Worm (Caenorhabditis elegans) whole organism, L4 larva: ENCODE results near the gene ubc-19.
A peak's percentile ranks its signal among the peaks of the same experiment; 100 is the strongest.

Source experiments
- F26F4.8 ChIP-seq: fragments of 200-800 bp; sonication (Bioruptor generic); conservative IDR thresholded peaks from 2 replicates; pipeline ENCODE4 v1.3.6; 2022; ENCODE audit warnings: missing genetic modification characterization, missing compliant biosample characterization
- F37D6.2 ChIP-seq: sonication (generic microtip); optimal IDR thresholded peaks from 2 replicates; lab custom pipeline; 2016; ENCODE audit warnings: mild to moderate bottlenecking, missing genetic modification characterization, missing compliant biosample characterization
- T20F7.1 ChIP-seq: fragments of 200-800 bp; sonication (Bioruptor generic); optimal IDR thresholded peaks from 2 replicates; lab custom pipeline; 2018; ENCODE audit warnings: mild to moderate bottlenecking, missing genetic modification characterization, missing compliant biosample characterization
- Y105C5A.15 ChIP-seq: fragments of 200-800 bp; sonication (Bioruptor generic); IDR thresholded peaks from 2 replicates; pipeline ENCODE4 v1.3.6; 2022; ENCODE audit warnings: missing genetic modification characterization, missing compliant biosample characterization
- Y48G9A.11 ChIP-seq: fragments of 200-800 bp; sonication (Bioruptor generic); IDR thresholded peaks from 2 replicates; pipeline ENCODE4 v1.3.6; 2022; ENCODE audit warnings: missing genetic modification reagents, missing genetic modification characterization, missing compliant biosample characterization
- Y75B8A.6 ChIP-seq: fragments of 200-800 bp; sonication (Bioruptor generic); IDR thresholded peaks from 2 replicates; pipeline ENCODE4 v1.3.6; 2022; ENCODE audit warnings: missing genetic modification reagents, missing genetic modification characterization, missing compliant biosample characterization
- aha-1 ChIP-seq: fragments of 150-350 bp; peaks from one replicate; lab custom pipeline; 2014; ENCODE audit warnings: missing biosample characterization, missing genetic modification characterization
- aly-2 ChIP-seq: sonication (generic microtip); optimal IDR thresholded peaks from 2 replicates; lab custom pipeline; 2018; ENCODE audit warnings: missing biosample characterization, missing genetic modification characterization
- arid-1 ChIP-seq: fragments of 200-800 bp; sonication (Bioruptor generic); conservative IDR thresholded peaks from 2 replicates; pipeline ENCODE4 v1.3.6; 2022; ENCODE audit warnings: missing genetic modification reagents, missing genetic modification characterization, missing compliant biosample characterization
- attf-4 ChIP-seq: sonication (generic microtip); optimal IDR thresholded peaks from 3 replicates; lab custom pipeline; 2017; ENCODE audit warnings: missing biosample characterization, missing genetic modification characterization
- cey-2 ChIP-seq: sonication (generic microtip); optimal IDR thresholded peaks from 3 replicates; lab custom pipeline; 2017; ENCODE audit warnings: missing genetic modification characterization, mild to moderate bottlenecking, missing compliant biosample characterization, antibody characterized with exemption, borderline replicate concordance; ENCODE audit not compliant: insufficient read depth
- ctbp-1 ChIP-seq: fragments of 200-800 bp; sonication (Bioruptor generic); IDR thresholded peaks from 2 replicates; pipeline ENCODE4 v1.3.6; 2022; ENCODE audit warnings: missing genetic modification reagents, missing genetic modification characterization, missing compliant biosample characterization
- daf-8 ChIP-seq: fragments of 200-800 bp; sonication (Bioruptor generic); IDR thresholded peaks from 2 replicates; pipeline ENCODE4 v1.3.6; 2022; ENCODE audit warnings: missing genetic modification characterization, missing compliant biosample characterization
- dmd-9 ChIP-seq: fragments of 200-800 bp; sonication (Bioruptor generic); IDR thresholded peaks from 2 replicates; pipeline ENCODE4 v1.3.6; 2022; ENCODE audit warnings: missing genetic modification reagents, missing genetic modification characterization, missing compliant biosample characterization
- dpl-1 ChIP-seq: fragments of 150-350 bp; optimal IDR thresholded peaks from 2 replicates; lab custom pipeline; 2014; ENCODE audit warnings: missing biosample characterization, missing genetic modification reagents, missing genetic modification characterization
- duxl-1 ChIP-seq: sonication (generic microtip); optimal IDR thresholded peaks from 2 replicates; lab custom pipeline; 2016; ENCODE audit warnings: mild to moderate bottlenecking, missing genetic modification characterization, moderate library complexity, missing compliant biosample characterization; ENCODE audit not compliant: poor library complexity
- dve-1 ChIP-seq: sonication (generic microtip); optimal IDR thresholded peaks from 2 replicates; lab custom pipeline; 2017; ENCODE audit warnings: antibody characterized with exemption, mild to moderate bottlenecking, missing genetic modification characterization, missing compliant biosample characterization; ENCODE audit not compliant: insufficient read depth
- egl-27 ChIP-seq: sonication (generic microtip); optimal IDR thresholded peaks from 3 replicates; lab custom pipeline; 2017; ENCODE audit warnings: missing biosample characterization, missing genetic modification reagents, missing genetic modification characterization
- fkh-10 ChIP-seq: fragments of 150-350 bp; optimal IDR thresholded peaks from 2 replicates; lab custom pipeline; 2014; ENCODE audit warnings: missing biosample characterization, missing genetic modification reagents, missing genetic modification characterization
- fos-1 ChIP-seq: fragments of 150-350 bp; optimal IDR thresholded peaks from 2 replicates; lab custom pipeline; 2014; ENCODE audit warnings: missing biosample characterization, missing genetic modification characterization
- hlh-30 ChIP-seq: sonication (generic microtip); optimal IDR thresholded peaks from 2 replicates; lab custom pipeline; 2017; ENCODE audit warnings: antibody characterized with exemption, mild to moderate bottlenecking, missing genetic modification characterization, missing compliant biosample characterization; ENCODE audit not compliant: insufficient read depth
- lin-38 ChIP-seq: fragments of 200-800 bp; sonication (Bioruptor generic); IDR thresholded peaks from 2 replicates; pipeline ENCODE4 v1.3.6; 2022; ENCODE audit warnings: missing genetic modification reagents, missing genetic modification characterization, missing compliant biosample characterization
- mdt-29 ChIP-seq: fragments of 200-800 bp; sonication (Bioruptor generic); IDR thresholded peaks from 2 replicates; pipeline ENCODE4 v1.3.6; 2022; ENCODE audit warnings: missing genetic modification reagents, missing genetic modification characterization, missing compliant biosample characterization
- mxl-3 ChIP-seq: fragments of 200-800 bp; sonication (Bioruptor generic); optimal IDR thresholded peaks from 2 replicates; lab custom pipeline; 2018; ENCODE audit warnings: mild to moderate bottlenecking, missing genetic modification characterization, missing compliant biosample characterization
- nhr-11 ChIP-seq: fragments of 150-350 bp; optimal IDR thresholded peaks from 2 replicates; lab custom pipeline; 2014; ENCODE audit warnings: missing biosample characterization, missing genetic modification characterization
- nhr-111 ChIP-seq: fragments of 200-800 bp; sonication (Bioruptor generic); optimal IDR thresholded peaks from 2 replicates; lab custom pipeline; 2018; ENCODE audit warnings: mild to moderate bottlenecking, missing genetic modification characterization, missing compliant biosample characterization
- nhr-237 ChIP-seq: sonication (generic microtip); optimal IDR thresholded peaks from 2 replicates; lab custom pipeline; 2017; ENCODE audit warnings: missing biosample characterization, missing genetic modification characterization
- nhr-25 ChIP-seq: sonication (generic microtip); optimal IDR thresholded peaks from 2 replicates; lab custom pipeline; 2017; ENCODE audit warnings: missing genetic modification characterization, mild to moderate bottlenecking, missing compliant biosample characterization, antibody characterized with exemption, moderate library complexity, borderline replicate concordance; ENCODE audit not compliant: insufficient read depth
- nhr-28 ChIP-seq: fragments of 150-350 bp; optimal IDR thresholded peaks from 2 replicates; lab custom pipeline; 2014; ENCODE audit warnings: missing biosample characterization, missing genetic modification characterization
- php-3 ChIP-seq: fragments of 200-800 bp; sonication (Bioruptor generic); IDR thresholded peaks from 2 replicates; pipeline ENCODE4 v1.3.6; 2022; ENCODE audit warnings: missing genetic modification reagents, missing genetic modification characterization, missing compliant biosample characterization
- saeg-2 ChIP-seq: fragments of 200-800 bp; sonication (Bioruptor generic); IDR thresholded peaks from 2 replicates; pipeline ENCODE4 v1.3.6; 2022; ENCODE audit warnings: missing genetic modification reagents, missing genetic modification characterization, missing compliant biosample characterization
- set-16 ChIP-seq: fragments of 200-800 bp; sonication (Bioruptor generic); IDR thresholded peaks from 2 replicates; pipeline ENCODE4 v1.3.6; 2022; ENCODE audit warnings: missing genetic modification reagents, missing genetic modification characterization, missing compliant biosample characterization
- unc-130 ChIP-seq: sonication (generic microtip); optimal IDR thresholded peaks from 2 replicates; lab custom pipeline; 2016; ENCODE audit warnings: missing genetic modification reagents, missing genetic modification characterization, missing compliant biosample characterization
- vab-7 ChIP-seq: fragments of 200-800 bp; sonication (Bioruptor generic); IDR thresholded peaks from 2 replicates; pipeline ENCODE4 v1.3.6; 2022; ENCODE audit warnings: missing genetic modification reagents, missing genetic modification characterization, missing compliant biosample characterization
- zfp-2 ChIP-seq: sonication (generic microtip); optimal IDR thresholded peaks from 2 replicates; lab custom pipeline; 2016; ENCODE audit warnings: mild to moderate bottlenecking, missing genetic modification characterization, missing compliant biosample characterization
- zip-2 ChIP-seq: fragments of 150-350 bp; optimal IDR thresholded peaks from 2 replicates; lab custom pipeline; 2014; ENCODE audit warnings: missing biosample characterization, missing genetic modification characterization
- ztf-11 ChIP-seq: fragments of 150-350 bp; optimal IDR thresholded peaks from 2 replicates; lab custom pipeline; 2014; ENCODE audit warnings: missing biosample characterization, missing genetic modification characterization

ubc-19 gene

DNA sequence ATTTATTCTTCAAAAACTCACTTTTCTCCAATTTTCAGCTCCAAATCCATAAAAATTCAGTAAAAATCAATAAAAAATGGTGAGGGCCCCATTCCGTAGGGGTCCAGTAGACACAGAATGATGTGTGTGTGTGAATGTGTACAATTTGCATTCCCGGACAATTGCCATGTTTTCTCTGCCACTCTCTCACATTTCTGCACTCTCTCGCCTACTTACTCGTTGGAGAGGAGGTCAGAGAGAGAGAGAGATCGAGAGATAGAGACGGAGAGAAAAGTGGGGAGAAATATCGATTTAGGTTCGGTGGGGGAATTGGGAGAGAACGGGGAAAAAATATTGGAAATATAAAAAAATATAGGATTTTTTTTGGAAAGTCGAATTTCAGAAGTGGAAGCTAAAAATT, 34.0 kb upstream of the ubc-19 start (continued):
- TF ChIP-seq nhr-28 (tag; lab: Kevin White, UChicago), result peak; percentile 69
- peak; percentile 99 for TF ChIP-seq duxl-1 (tag; lab: Kevin White, UChicago)
- no peak for TF ChIP-seq zip-2
- no peak for TF ChIP-seq nhr-111 (GFP tag; lab: Kevin White, UChicago)
- TF ChIP-seq fkh-10, result peak; percentile 33
- no peak for TF ChIP-seq aly-2 (tag; lab: Kevin White, UChicago)
- no peak for TF ChIP-seq ztf-11 (tag; lab: Kevin White, UChicago)
- TF ChIP-seq hlh-30 (tag; lab: Kevin White, UChicago), result peak; percentile 80
- no peak for TF ChIP-seq saeg-2 (GFP tag; lab: Robert Waterston, UW)
- no peak for TF ChIP-seq mdt-29
- no peak for TF ChIP-seq cey-2 (tag; lab: Kevin White, UChicago)
- TF ChIP-seq vab-7 (GFP tag; lab: Robert Waterston, UW), result no peak
- no peak for TF ChIP-seq nhr-237
- no peak for TF ChIP-seq Y105C5A.15 (GFP tag; lab: Robert Waterston, UW)
- TF ChIP-seq nhr-11 (tag; lab: Kevin White, UChicago), result peak; percentile 54
- TF ChIP-seq dve-1 (tag; lab: Kevin White, UChicago), result peak; percentile 96
- no peak for TF ChIP-seq php-3 (GFP tag; lab: Robert Waterston, UW)
- TF ChIP-seq Y75B8A.6, result no peak
- TF ChIP-seq nhr-25 (tag; lab: Kevin White, UChicago), result no peak
- no peak for TF ChIP-seq Y48G9A.11 (GFP tag; lab: Robert Waterston, UW)
- TF ChIP-seq aha-1 (tag; lab: Kevin White, UChicago), result peak; percentile 97
- TF ChIP-seq mxl-3 (GFP tag; lab: Kevin White, UChicago), result no peak
- peak; percentile 65 for TF ChIP-seq dpl-1 (GFP tag; lab: Kevin White, UChicago)
- TF ChIP-seq fos-1 (tag; lab: Kevin White, UChicago), result no peak
- TF ChIP-seq lin-38 (GFP tag; lab: Robert Waterston, UW), result no peak; the same call in none of the 2 replicates
- TF ChIP-seq unc-130 (GFP tag; lab: Kevin White, UChicago), result no peak
- no peak for TF ChIP-seq egl-27 (tag; lab: Kevin White, UChicago)
- TF ChIP-seq daf-8 (GFP tag; lab: Robert Waterston, UW), result no peak
- no peak for TF ChIP-seq set-16 (GFP tag; lab: Robert Waterston, UW)
- TF ChIP-seq ctbp-1, result no peak
- TF ChIP-seq arid-1 (GFP tag; lab: Robert Waterston, UW), result no peak
- TF ChIP-seq T20F7.1 (GFP tag; lab: Kevin White, UChicago), result no peak
- TF ChIP-seq, all 104 proteins: peak for 24

ce11 chrV:18722510-18723299, 33.1 kb upstream of the ubc-19 start:
- TF ChIP-seq F37D6.2, result no peak
- TF ChIP-seq F26F4.8 (GFP tag; lab: Robert Waterston, UW), result no peak
- no peak for TF ChIP-seq zfp-2 (tag; lab: Kevin White, UChicago)
- TF ChIP-seq dmd-9 (GFP tag; lab: Robert Waterston, UW), result peak; percentile 55; the same call in 1 of the 2 replicates
- TF ChIP-seq attf-4 (tag; lab: Kevin White, UChicago), result no peak
- peak; percentile 59 for TF ChIP-seq set-16 (GFP tag; lab: Robert Waterston, UW)
- TF ChIP-seq, all 104 proteins: peak for 2
